Worm (Caenorhabditis elegans): ENCODE data around the gene sms-1.

sms-1 gene

DNA sequence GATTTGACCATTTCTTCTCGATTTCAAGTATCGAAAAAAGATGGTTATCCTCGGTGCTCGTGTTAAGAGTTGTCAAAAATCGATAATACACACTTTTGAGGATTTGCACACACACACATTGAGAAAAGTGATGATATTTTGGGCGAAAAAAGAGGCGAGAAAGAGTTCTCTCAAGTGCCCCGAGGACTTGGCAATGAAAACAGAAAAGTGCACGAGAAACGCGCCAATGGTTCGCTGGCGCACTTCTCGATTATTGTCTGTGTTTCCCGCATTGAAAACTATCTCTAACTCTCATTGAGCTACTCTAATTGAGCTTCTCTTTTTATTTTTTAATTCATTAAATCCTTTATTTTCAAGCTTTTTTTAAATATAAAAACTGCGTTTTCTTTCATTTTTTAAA lies 64.3 kb downstream of the sms-1 start (continued):
- TF ChIP-seq pag-3 (tag; optimal IDR thresholded peaks at IDR 0.05; ENCODE audit: borderline replicate concordance) (no peak), hlh-13 (GFP tag; optimal IDR thresholded peaks at IDR 0.05) (no peak), sox-4 (tag; optimal IDR thresholded peaks at IDR 0.05) (no peak), hlh-6 (tag; optimal IDR thresholded peaks at IDR 0.05) (no peak), ztf-16 (tag; optimal IDR thresholded peaks at IDR 0.05) (no peak), ceh-48 (tag; optimal IDR thresholded peaks at IDR 0.05) (peak; percentile 33), K09A11.1 (tag; optimal IDR thresholded peaks at IDR 0.05; ENCODE audit: insufficient read depth) (no peak), zip-5 (tag; optimal IDR thresholded peaks at IDR 0.05) (no peak), unc-55 (GFP tag; optimal IDR thresholded peaks at IDR 0.05) (no peak)

Measured in whole organism, late embryonic.